Worm (Caenorhabditis elegans) whole organism, early embryonic: Measurements from ENCODE around the gene ztf-8.

Experiments used
- B0310.2 ChIP-seq: sonication (generic microtip); optimal IDR thresholded peaks from 2 replicates; lab custom pipeline; 2016; ENCODE audit warnings: mild to moderate bottlenecking, missing genetic modification characterization, missing compliant biosample characterization
- ama-1 ChIP-seq: fragments of 150-350 bp; optimal IDR thresholded peaks from 2 replicates; lab custom pipeline; 2014
- hmg-4 ChIP-seq: fragments of 200-800 bp; sonication (Bioruptor generic); optimal IDR thresholded peaks from 2 replicates; lab custom pipeline; 2018; ENCODE audit warnings: mild to moderate bottlenecking, missing genetic modification characterization, missing compliant biosample characterization
- scrt-1 ChIP-seq: fragments of 200-800 bp; sonication (Bioruptor generic); IDR thresholded peaks from 2 replicates; pipeline ENCODE4 v1.3.6; 2022; ENCODE audit warnings: missing genetic modification characterization, missing compliant biosample characterization
- tbx-37 ChIP-seq: fragments of 200-800 bp; sonication (Bioruptor generic); conservative IDR thresholded peaks from 2 replicates; pipeline ENCODE4 v1.3.6; 2022; ENCODE audit warnings: missing genetic modification reagents, missing genetic modification characterization, missing compliant biosample characterization
- tra-4 ChIP-seq: sonication (generic microtip); optimal IDR thresholded peaks from 2 replicates; lab custom pipeline; 2017; ENCODE audit warnings: missing genetic modification characterization, missing compliant biosample characterization

DNA sequence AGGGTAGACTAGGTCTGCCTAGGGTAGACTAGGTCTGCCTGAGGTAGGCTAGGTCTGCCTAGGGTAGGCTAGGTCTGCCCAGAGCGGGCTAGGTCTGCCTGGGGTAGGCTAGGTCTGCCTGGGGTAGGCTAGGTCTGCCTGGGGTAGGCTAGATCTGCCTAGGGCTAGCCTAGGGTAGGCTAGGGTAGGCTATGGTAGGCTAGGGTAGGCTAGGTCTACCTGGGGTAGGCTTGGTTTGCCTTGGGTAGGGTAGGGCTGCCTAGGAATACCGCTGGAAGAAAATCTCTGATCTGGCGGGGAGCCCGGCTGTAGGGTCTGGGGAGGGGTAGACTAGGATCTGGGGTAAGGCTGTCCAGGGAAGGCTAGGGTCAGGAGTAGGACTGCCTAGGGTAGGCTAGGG is 12.2 kb upstream of the ztf-8 start:
- no peak for TF ChIP-seq ama-1 (lab: Kevin White, UChicago)
- no peak for TF ChIP-seq scrt-1
- no peak for TF ChIP-seq hmg-4 (GFP tag; lab: Kevin White, UChicago)
- TF ChIP-seq tbx-37 (GFP tag; lab: Robert Waterston, UW), result no peak
- TF ChIP-seq tra-4 (tag; lab: Kevin White, UChicago), result no peak
- no peak for TF ChIP-seq B0310.2 (tag; lab: Kevin White, UChicago)
